Worm (Caenorhabditis elegans) whole organism, late embryonic: Measurements from ENCODE around the gene C25F9.2.

Experiments used
- F13H6.1 ChIP-seq: sonication (generic microtip); optimal IDR thresholded peaks from 2 replicates; lab custom pipeline; 2016; ENCODE audit warnings: missing genetic modification characterization, missing compliant biosample characterization
- T23F11.4 ChIP-seq: fragments of 200-800 bp; sonication (Bioruptor generic); optimal IDR thresholded peaks from 2 replicates; lab custom pipeline; 2018; ENCODE audit warnings: mild to moderate bottlenecking, missing genetic modification characterization, missing compliant biosample characterization
- ceh-9 ChIP-seq: sonication (generic microtip); optimal IDR thresholded peaks from 2 replicates; lab custom pipeline; 2016; ENCODE audit warnings: mild to moderate bottlenecking, missing genetic modification characterization, inconsistent platforms, missing compliant biosample characterization
- fax-1 ChIP-seq: sonication (generic microtip); optimal IDR thresholded peaks from 2 replicates; lab custom pipeline; 2016; ENCODE audit warnings: missing genotype, missing genetic modification characterization, missing compliant biosample characterization
- pag-3 ChIP-seq: sonication (generic microtip); optimal IDR thresholded peaks from 2 replicates; lab custom pipeline; 2016; ENCODE audit warnings: missing compliant biosample characterization, missing genetic modification characterization, borderline replicate concordance
- pqm-1 ChIP-seq: sonication (generic microtip); optimal IDR thresholded peaks from 2 replicates; lab custom pipeline; 2016; ENCODE audit warnings: missing genetic modification characterization, missing compliant biosample characterization

ce11 chrV:19405276-19405815 lies 15.9 kb upstream of the C25F9.2 start, which contains the start of the genes C25F9.6 and C25F9.10:
- TF ChIP-seq pqm-1 (tag; lab: Kevin White, UChicago) (no peak), pag-3 (tag; lab: Kevin White, UChicago) (no peak), F13H6.1 (tag; lab: Kevin White, UChicago) (no peak), fax-1 (tag; lab: Kevin White, UChicago) (no peak), T23F11.4 (GFP tag; lab: Kevin White, UChicago) (no peak), ceh-9 (tag; lab: Kevin White, UChicago) (no peak)
